Worm (Caenorhabditis elegans): ENCODE data around the gene R10D12.10.

DNA sequence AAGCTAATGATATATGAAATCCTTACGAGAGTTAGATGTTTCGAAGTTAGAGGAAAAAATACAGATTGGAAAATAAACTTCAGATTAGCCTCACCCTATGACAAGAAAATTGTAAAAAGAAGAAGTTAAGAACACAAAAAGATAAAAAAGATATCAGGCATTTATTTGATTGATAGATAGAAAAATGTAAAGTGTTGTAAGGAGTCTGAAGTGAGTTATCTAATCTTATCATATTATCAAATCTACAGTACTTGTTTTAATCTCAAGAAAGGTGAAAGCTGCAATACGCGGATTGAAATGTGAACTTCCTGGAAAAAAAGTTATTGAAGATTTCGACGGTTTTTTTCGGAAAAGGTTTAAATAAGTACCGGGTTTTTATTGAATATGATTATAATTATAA, 22.7 kb downstream of the R10D12.10 start:
- TF ChIP-seq ceh-58 (GFP tag; IDR thresholded peaks at IDR 0.05): no peak
- TF ChIP-seq F57C9.4 (tag; optimal IDR thresholded peaks at IDR 0.05): no peak
- no peak for TF ChIP-seq tlf-1 (GFP tag; optimal IDR thresholded peaks at IDR 0.05)
- no peak for TF ChIP-seq mxl-1 (tag; optimal IDR thresholded peaks at IDR 0.05)
- TF ChIP-seq cebp-2 (GFP tag; IDR thresholded peaks at IDR 0.05): no peak

All from whole organism, young adult.